Worm (Caenorhabditis elegans): ENCODE measurements around the gene ugt-40.

DNA sequence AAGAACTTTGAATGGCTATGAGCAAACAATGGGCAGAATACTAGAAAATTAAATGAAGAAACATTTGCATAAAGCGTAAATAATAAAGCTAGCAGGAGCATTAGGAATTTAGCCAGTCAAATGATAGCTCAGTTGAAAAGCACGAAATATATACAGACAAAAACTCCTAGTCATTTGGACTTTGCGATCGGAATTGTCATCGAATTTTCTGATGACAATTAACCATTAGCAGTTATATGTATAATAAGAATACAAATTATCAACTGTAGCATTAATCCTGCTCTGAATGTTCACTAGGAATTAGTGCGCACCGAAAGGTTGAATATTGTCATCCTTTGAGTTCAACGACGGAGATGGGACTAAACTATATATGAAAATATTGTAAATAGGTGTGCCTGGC is 5.6 kb upstream of the ugt-40 start, which contains the start of gene ugt-38:
- TF ChIP-seq ceh-82 (tag; optimal IDR thresholded peaks at IDR 0.05): no peak
- no peak for TF ChIP-seq fos-1 (tag; optimal IDR thresholded peaks at IDR 0.05)
- no peak for TF ChIP-seq tag-97 (GFP tag; IDR thresholded peaks at IDR 0.05)
- no peak for TF ChIP-seq lsy-2 (tag; optimal IDR thresholded peaks at IDR 0.05)
- TF ChIP-seq saeg-2 (GFP tag; IDR thresholded peaks at IDR 0.05): no peak
- TF ChIP-seq lin-13 (GFP tag; optimal IDR thresholded peaks at IDR 0.05): no peak
- TF ChIP-seq ces-1 (GFP tag; optimal IDR thresholded peaks at IDR 0.05): no peak

Data from whole organism, L4 larva.